Worm (Caenorhabditis elegans) whole organism, late embryonic: ENCODE results near the gene Y54F10AM.15.

Experiments
- C38D4.7 ChIP-seq: fragments of 200-800 bp; sonication (Bioruptor generic); optimal IDR thresholded peaks from 2 replicates; lab custom pipeline; 2018; ENCODE audit warnings: mild to moderate bottlenecking, missing genetic modification characterization, moderate library complexity, missing compliant biosample characterization
- K09A11.1 ChIP-seq: sonication (generic microtip); optimal IDR thresholded peaks from 2 replicates; lab custom pipeline; 2017; ENCODE audit warnings: antibody characterized with exemption, mild to moderate bottlenecking, missing genetic modification characterization, missing compliant biosample characterization; ENCODE audit not compliant: insufficient read depth
- ama-1 ChIP-seq: fragments of 150-350 bp; optimal IDR thresholded peaks from 2 replicates; lab custom pipeline; 2014
- ceh-14 ChIP-seq: sonication (generic microtip); optimal IDR thresholded peaks from 2 replicates; lab custom pipeline; 2016; ENCODE audit warnings: missing genotype, missing genetic modification characterization, missing compliant biosample characterization
- ceh-19 ChIP-seq: fragments of 200-800 bp; sonication (Bioruptor generic); optimal IDR thresholded peaks from 2 replicates; lab custom pipeline; 2018; ENCODE audit warnings: mild to moderate bottlenecking, missing genetic modification characterization, missing compliant biosample characterization
- ceh-22 ChIP-seq: sonication (generic microtip); optimal IDR thresholded peaks from 2 replicates; lab custom pipeline; 2017; ENCODE audit warnings: missing biosample characterization, missing genetic modification characterization
- ceh-24 ChIP-seq: sonication (generic microtip); optimal IDR thresholded peaks from 2 replicates; lab custom pipeline; 2016; ENCODE audit warnings: mild to moderate bottlenecking, missing genetic modification characterization, missing compliant biosample characterization
- ceh-34 ChIP-seq: sonication (generic microtip); optimal IDR thresholded peaks from 2 replicates; lab custom pipeline; 2016; ENCODE audit warnings: mild to moderate bottlenecking, missing genetic modification characterization, missing compliant biosample characterization
- ceh-45 ChIP-seq: fragments of 200-800 bp; sonication (Bioruptor generic); IDR thresholded peaks from 2 replicates; pipeline ENCODE4 v1.3.6; 2022; ENCODE audit warnings: missing genetic modification reagents, missing genetic modification characterization, missing compliant biosample characterization
- ceh-9 ChIP-seq: sonication (generic microtip); optimal IDR thresholded peaks from 2 replicates; lab custom pipeline; 2016; ENCODE audit warnings: mild to moderate bottlenecking, missing genetic modification characterization, inconsistent platforms, missing compliant biosample characterization
- dmd-4 ChIP-seq: sonication (generic microtip); optimal IDR thresholded peaks from 2 replicates; lab custom pipeline; 2016; ENCODE audit warnings: borderline replicate concordance, missing genetic modification characterization, missing compliant biosample characterization
- dve-1 ChIP-seq: sonication (generic microtip); optimal IDR thresholded peaks from 2 replicates; lab custom pipeline; 2017; ENCODE audit warnings: antibody characterized with exemption, mild to moderate bottlenecking, missing genetic modification characterization, missing compliant biosample characterization
- elt-2 ChIP-seq: sonication (generic microtip); optimal IDR thresholded peaks from 2 replicates; lab custom pipeline; 2016; ENCODE audit warnings: missing genetic modification reagents, missing genetic modification characterization, missing compliant biosample characterization
- elt-4 ChIP-seq: sonication (generic microtip); optimal IDR thresholded peaks from 2 replicates; lab custom pipeline; 2016; ENCODE audit warnings: missing genetic modification characterization, missing compliant biosample characterization
- fax-1 ChIP-seq: sonication (generic microtip); optimal IDR thresholded peaks from 2 replicates; lab custom pipeline; 2016; ENCODE audit warnings: missing genotype, missing genetic modification characterization, missing compliant biosample characterization
- gmeb-2 ChIP-seq: sonication (generic microtip); optimal IDR thresholded peaks from 2 replicates; lab custom pipeline; 2016; ENCODE audit warnings: missing genetic modification characterization, inconsistent platforms, missing compliant biosample characterization
- hlh-13 ChIP-seq: fragments of 200-800 bp; sonication (Bioruptor generic); optimal IDR thresholded peaks from 2 replicates; lab custom pipeline; 2018; ENCODE audit warnings: mild to moderate bottlenecking, missing genetic modification characterization, missing compliant biosample characterization
- hlh-6 ChIP-seq: sonication (generic microtip); optimal IDR thresholded peaks from 2 replicates; lab custom pipeline; 2016; ENCODE audit warnings: missing genotype, missing genetic modification characterization, missing compliant biosample characterization
- hlh-8 ChIP-seq: sonication (generic microtip); optimal IDR thresholded peaks from 2 replicates; lab custom pipeline; 2016; ENCODE audit warnings: missing genotype, missing genetic modification characterization, missing compliant biosample characterization
- lin-11 ChIP-seq: fragments of 200-800 bp; sonication (Bioruptor generic); optimal IDR thresholded peaks from 2 replicates; lab custom pipeline; 2018; ENCODE audit warnings: mild to moderate bottlenecking, missing genetic modification characterization, missing compliant biosample characterization
- nfya-1 ChIP-seq: sonication (generic microtip); optimal IDR thresholded peaks from 2 replicates; lab custom pipeline; 2017; ENCODE audit warnings: missing genetic modification characterization, mild to moderate bottlenecking, missing compliant biosample characterization, antibody characterized with exemption, moderate library complexity
- nhr-11 ChIP-seq: fragments of 150-350 bp; optimal IDR thresholded peaks from 2 replicates; lab custom pipeline; 2014; ENCODE audit warnings: missing biosample characterization, missing genetic modification characterization
- nhr-232 ChIP-seq: sonication (generic microtip); optimal IDR thresholded peaks from 2 replicates; lab custom pipeline; 2016; ENCODE audit warnings: missing genetic modification characterization, missing compliant biosample characterization
- npax-4 ChIP-seq: sonication (generic microtip); optimal IDR thresholded peaks from 2 replicates; lab custom pipeline; 2016; ENCODE audit warnings: missing genetic modification characterization, missing compliant biosample characterization
- odd-2 ChIP-seq: sonication (generic microtip); optimal IDR thresholded peaks from 2 replicates; lab custom pipeline; 2017; ENCODE audit warnings: antibody characterized with exemption, mild to moderate bottlenecking, missing genetic modification characterization, missing compliant biosample characterization
- pag-3 ChIP-seq: sonication (generic microtip); optimal IDR thresholded peaks from 2 replicates; lab custom pipeline; 2016; ENCODE audit warnings: missing compliant biosample characterization, missing genetic modification characterization, borderline replicate concordance
- pat-9 ChIP-seq: fragments of 200-800 bp; sonication (Bioruptor generic); optimal IDR thresholded peaks from 2 replicates; lab custom pipeline; 2018; ENCODE audit warnings: mild to moderate bottlenecking, missing genetic modification characterization, moderate library complexity, missing compliant biosample characterization
- pax-1 ChIP-seq: fragments of 150-350 bp; optimal IDR thresholded peaks from 2 replicates; lab custom pipeline; 2014; ENCODE audit warnings: missing biosample characterization, missing genetic modification characterization
- pros-1 ChIP-seq: fragments of 150-350 bp; optimal IDR thresholded peaks from 2 replicates; lab custom pipeline; 2014; ENCODE audit warnings: missing biosample characterization, missing genetic modification reagents, missing genetic modification characterization
- ref-2 ChIP-seq: sonication (generic microtip); optimal IDR thresholded peaks from 2 replicates; lab custom pipeline; 2016; ENCODE audit warnings: missing genetic modification characterization, missing compliant biosample characterization
- sox-2 ChIP-seq: fragments of 200-800 bp; sonication (Bioruptor generic); IDR thresholded peaks from 2 replicates; pipeline ENCODE4 v1.3.6; 2022; ENCODE audit warnings: missing genetic modification reagents, missing genetic modification characterization, missing compliant biosample characterization
- sox-4 ChIP-seq: sonication (generic microtip); optimal IDR thresholded peaks from 2 replicates; lab custom pipeline; 2017; ENCODE audit warnings: mild to moderate bottlenecking, missing genetic modification characterization, inconsistent platforms, missing compliant biosample characterization
- tbx-7 ChIP-seq: sonication (generic microtip); optimal IDR thresholded peaks from 2 replicates; lab custom pipeline; 2016; ENCODE audit warnings: missing genotype, missing genetic modification characterization, missing compliant biosample characterization
- ttx-3 ChIP-seq: sonication (generic microtip); optimal IDR thresholded peaks from 2 replicates; lab custom pipeline; 2016; ENCODE audit warnings: missing genetic modification reagents, missing genetic modification characterization, missing compliant biosample characterization
- unc-42 ChIP-seq: sonication (generic microtip); optimal IDR thresholded peaks from 2 replicates; lab custom pipeline; 2016; ENCODE audit warnings: missing genotype, missing genetic modification characterization, missing compliant biosample characterization
- unc-55 ChIP-seq: sonication (generic microtip); optimal IDR thresholded peaks from 2 replicates; lab custom pipeline; 2017; ENCODE audit warnings: missing biosample characterization, missing genetic modification reagents, missing genetic modification characterization
- unc-86 ChIP-seq: sonication (generic microtip); optimal IDR thresholded peaks from 2 replicates; lab custom pipeline; 2016; ENCODE audit warnings: missing genetic modification characterization, missing compliant biosample characterization

The Y54F10AM.15 gene

DNA sequence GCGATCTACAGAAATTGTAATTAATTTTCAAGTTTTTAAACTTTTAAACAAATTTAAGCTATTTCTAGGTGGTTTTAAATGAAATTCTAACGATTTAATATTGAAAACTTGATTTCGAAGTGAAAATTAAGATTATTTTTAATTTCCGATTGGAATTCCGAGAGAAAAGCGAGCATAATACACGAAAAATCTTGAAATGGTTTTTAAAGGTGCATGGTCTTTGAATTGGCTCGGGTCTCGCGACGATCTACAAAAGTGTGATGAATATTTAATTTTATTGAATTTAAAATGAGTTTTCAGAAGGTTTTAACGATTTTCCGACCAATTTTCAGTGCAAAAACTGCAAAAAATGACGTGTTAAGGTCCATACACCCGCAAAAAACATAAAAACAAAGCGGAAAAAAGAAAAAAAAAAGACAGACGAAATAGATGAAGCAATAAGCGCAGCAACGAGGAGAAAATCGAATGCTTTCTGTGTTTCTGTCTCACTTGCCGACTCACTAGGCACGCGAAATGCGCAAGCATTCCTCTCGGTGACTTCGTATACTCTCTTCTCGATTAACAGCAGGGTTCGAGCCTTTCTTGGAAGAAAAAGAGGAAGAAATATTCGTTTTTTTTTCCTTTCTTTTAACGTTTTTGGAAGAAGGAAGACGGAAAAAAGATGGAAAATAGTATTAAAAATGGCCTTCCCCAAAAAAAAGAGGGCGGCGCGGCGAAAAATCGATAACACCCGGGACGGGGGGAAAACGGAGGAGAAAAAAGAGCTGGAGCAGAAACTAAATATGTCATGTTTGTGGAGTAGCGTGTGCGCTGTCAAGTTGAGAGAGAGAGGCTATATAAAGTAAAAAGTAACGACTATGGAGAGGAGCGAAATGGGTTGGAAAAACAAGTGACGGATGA, 48.1 kb upstream of the Y54F10AM.15 start (continued):
- TF ChIP-seq unc-86 (no peak), nhr-11 (tag; lab: Kevin White, UChicago) (no peak), elt-4 (no peak), npax-4 (tag; lab: Kevin White, UChicago) (no peak), pat-9 (tag; lab: Kevin White, UChicago) (no peak), dve-1 (tag; lab: Kevin White, UChicago) (no peak), nfya-1 (tag; lab: Kevin White, UChicago) (peak; percentile 57), hlh-6 (tag; lab: Kevin White, UChicago) (no peak), pros-1 (no peak), pag-3 (tag; lab: Kevin White, UChicago) (no peak), ceh-19 (GFP tag; lab: Kevin White, UChicago) (peak; percentile 43), pax-1 (tag; lab: Kevin White, UChicago) (no peak)

DNA sequence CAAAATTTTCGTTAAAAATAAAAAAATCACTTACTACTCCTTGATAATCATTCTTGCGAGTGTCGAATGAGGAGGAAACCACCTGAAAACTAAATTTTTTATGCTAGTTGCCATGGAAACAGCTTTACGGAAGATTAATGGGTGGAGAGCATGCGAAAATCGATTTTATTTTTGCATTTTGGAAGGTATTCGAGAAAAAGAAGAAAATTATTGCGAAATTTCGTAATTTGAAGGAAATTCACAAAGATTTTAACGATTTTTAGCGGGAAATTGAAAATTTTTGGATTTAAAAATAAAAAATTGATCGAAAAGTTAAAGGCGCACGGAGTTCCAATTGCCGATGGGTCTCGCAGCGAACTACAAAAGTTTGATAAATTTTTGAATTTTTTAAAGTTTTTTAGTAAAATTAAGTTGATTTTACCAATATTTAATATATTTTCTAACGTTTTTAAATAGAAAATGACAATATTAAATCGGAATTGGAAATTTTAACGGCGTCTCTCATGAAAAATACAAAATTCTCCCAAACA, 47.2 kb upstream of the Y54F10AM.15 start, which contains the start of gene Y54F10AR.1:
Y54F10AR.1 (minus strand) TSS at position 51 of the 530 bp plus-strand sequence.
- TF ChIP-seq dve-1 (tag; lab: Kevin White, UChicago) (no peak), lin-11 (tag; lab: Kevin White, UChicago) (no peak), ceh-45 (GFP tag; lab: Robert Waterston, UW) (no peak), fax-1 (tag; lab: Kevin White, UChicago) (no peak), unc-86 (no peak), ceh-14 (tag; lab: Kevin White, UChicago) (no peak), ceh-22 (tag; lab: Kevin White, UChicago) (no peak), ref-2 (no peak), nhr-232 (tag; lab: Kevin White, UChicago) (no peak), unc-55 (GFP tag; lab: Kevin White, UChicago) (no peak), sox-2 (GFP tag; lab: Robert Waterston, UW) (no peak), K09A11.1 (tag; lab: Kevin White, UChicago) (no peak), gmeb-2 (tag; lab: Kevin White, UChicago) (no peak)

DNA sequence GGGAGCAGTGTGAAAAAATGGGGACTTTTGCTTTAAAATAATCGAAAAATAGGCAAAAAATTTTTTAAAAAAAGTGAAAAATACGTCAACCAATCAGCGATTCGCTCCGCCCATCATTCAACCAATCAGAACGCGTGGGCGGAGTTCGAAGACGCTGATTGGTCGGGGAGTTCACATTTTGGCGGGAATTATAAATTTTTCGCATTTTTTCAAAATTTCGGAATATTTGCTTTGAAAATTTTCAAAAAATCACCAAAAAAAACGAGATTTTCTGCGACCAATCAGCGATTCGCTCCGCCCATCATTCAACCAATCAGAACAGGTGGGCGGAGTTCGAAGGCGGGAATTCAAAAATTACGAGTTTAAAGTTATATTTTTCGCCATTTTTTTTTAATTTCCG, 43.9 kb upstream of the Y54F10AM.15 start:
- TF ChIP-seq sox-4 (tag; lab: Kevin White, UChicago) (no peak), ttx-3 (tag; lab: Kevin White, UChicago) (no peak), nfya-1 (tag; lab: Kevin White, UChicago) (peak; percentile 75), hlh-13 (GFP tag; lab: Kevin White, UChicago) (no peak), unc-42 (tag; lab: Kevin White, UChicago) (no peak), odd-2 (tag; lab: Kevin White, UChicago) (no peak), dmd-4 (tag; lab: Kevin White, UChicago) (no peak)

DNA sequence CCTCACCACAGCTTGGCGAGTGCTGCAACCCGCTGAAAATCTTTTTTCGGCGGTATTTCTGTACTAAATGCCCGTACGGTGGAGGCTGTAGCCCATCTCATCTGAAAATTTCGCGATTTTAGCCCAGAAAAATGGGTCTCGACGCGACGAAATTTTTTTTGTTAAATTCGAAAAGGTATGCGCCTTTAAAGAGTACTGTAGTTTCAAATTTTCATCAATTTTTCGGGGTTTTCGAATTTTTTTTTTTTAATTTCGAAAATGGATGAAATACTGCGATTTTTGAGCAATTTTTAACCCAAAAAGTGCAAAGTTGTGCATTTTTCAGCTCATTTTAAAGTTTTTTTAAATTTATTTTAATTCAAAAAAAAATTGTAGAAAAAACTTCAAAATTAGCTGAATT, 43.0 kb upstream of the Y54F10AM.15 start, which contains the start of gene Y54F10AR.2:
Y54F10AR.2 (minus strand) TSS at position 101 of the 400 bp plus-strand sequence.
- TF ChIP-seq ceh-34 (tag; lab: Kevin White, UChicago): no peak
- no peak for TF ChIP-seq nfya-1 (tag; lab: Kevin White, UChicago)
- no peak for TF ChIP-seq hlh-6 (tag; lab: Kevin White, UChicago)
- TF ChIP-seq unc-55 (GFP tag; lab: Kevin White, UChicago): no peak
- no peak for TF ChIP-seq ceh-9 (tag; lab: Kevin White, UChicago)
- TF ChIP-seq pat-9 (tag; lab: Kevin White, UChicago): no peak
- TF ChIP-seq ama-1 (lab: Kevin White, UChicago): no peak
- no peak for TF ChIP-seq ceh-24 (tag; lab: Kevin White, UChicago)
- no peak for TF ChIP-seq fax-1 (tag; lab: Kevin White, UChicago)
- TF ChIP-seq sox-4 (tag; lab: Kevin White, UChicago): no peak
- no peak for TF ChIP-seq C38D4.7
- no peak for TF ChIP-seq elt-2 (tag; lab: Kevin White, UChicago)
- no peak for TF ChIP-seq unc-42 (tag; lab: Kevin White, UChicago)
- no peak for TF ChIP-seq hlh-8 (tag; lab: Kevin White, UChicago)
- no peak for TF ChIP-seq tbx-7 (tag; lab: Kevin White, UChicago)
- TF ChIP-seq, all 69 proteins: peak for 0
